Fruit fly (Drosophila melanogaster) whole organism, pupa: ENCODE results near the gene CG14034.

ENCODE experiments used
- CG10348 ChIP-seq: fragments of 200-800 bp; sonication (Bioruptor generic); IDR thresholded peaks from 2 replicates; pipeline ENCODE4 v1.3.6; 2022; ENCODE audit warnings: missing biosample characterization, missing genetic modification characterization
- CG12605 ChIP-seq: fragments of 200-800 bp; sonication (Bioruptor generic); IDR thresholded peaks from 2 replicates; pipeline ENCODE4 v1.3.6; 2022; ENCODE audit warnings: missing biosample characterization, missing genetic modification characterization
- CG13204 ChIP-seq: fragments of 200-800 bp; sonication (Bioruptor generic); optimal IDR thresholded peaks from 2 replicates; lab custom pipeline; 2018; ENCODE audit warnings: missing biosample characterization, mild to moderate bottlenecking, missing genetic modification characterization, moderate library complexity
- CG14655 ChIP-seq: fragments of 200-800 bp; sonication (Bioruptor generic); optimal IDR thresholded peaks from 3 replicates; lab custom pipeline; 2017; ENCODE audit warnings: mild to moderate bottlenecking, missing biosample characterization, missing genetic modification reagents, missing genetic modification characterization
- CG15710 ChIP-seq: fragments of 200-800 bp; sonication (Bioruptor generic); optimal IDR thresholded peaks from 2 replicates; lab custom pipeline; 2018; ENCODE audit warnings: missing biosample characterization, mild to moderate bottlenecking, missing genetic modification characterization, moderate library complexity
- CG17806 ChIP-seq: fragments of 200-800 bp; sonication (Bioruptor generic); optimal IDR thresholded peaks from 2 replicates; lab custom pipeline; 2018; ENCODE audit warnings: missing biosample characterization, mild to moderate bottlenecking, missing genetic modification characterization, moderate library complexity
- CG32121 ChIP-seq: fragments of 200-800 bp; sonication (Bioruptor generic); IDR thresholded peaks from 2 replicates; pipeline ENCODE4 v1.3.6; 2022; ENCODE audit warnings: missing biosample characterization, missing genetic modification characterization
- CG34367 ChIP-seq: fragments of 200-800 bp; sonication (Bioruptor generic); optimal IDR thresholded peaks from 2 replicates; lab custom pipeline; 2018; ENCODE audit warnings: missing biosample characterization, mild to moderate bottlenecking, missing genetic modification characterization
- CG4496 ChIP-seq: fragments of 200-800 bp; sonication (Bioruptor generic); IDR thresholded peaks from 3 replicates; pipeline ENCODE4 v1.3.6; 2022; ENCODE audit warnings: missing biosample characterization, missing genetic modification characterization
- CG8159 ChIP-seq: fragments of 200-800 bp; sonication (Bioruptor generic); optimal IDR thresholded peaks from 3 replicates; lab custom pipeline; 2018; ENCODE audit warnings: missing biosample characterization, mild to moderate bottlenecking, missing genetic modification characterization, moderate library complexity
- CG8301 ChIP-seq: fragments of 200-800 bp; sonication (Bioruptor generic); optimal IDR thresholded peaks from 2 replicates; lab custom pipeline; 2018; ENCODE audit warnings: missing biosample characterization, mild to moderate bottlenecking, missing genetic modification characterization
- CG9948 ChIP-seq: fragments of 200-800 bp; sonication (Bioruptor generic); optimal IDR thresholded peaks from 2 replicates; lab custom pipeline; 2018; ENCODE audit warnings: missing biosample characterization, mild to moderate bottlenecking, missing genetic modification characterization, moderate library complexity
- D1 ChIP-seq: fragments of 200-800 bp; sonication (Bioruptor generic); optimal IDR thresholded peaks from 2 replicates; lab custom pipeline; 2018; ENCODE audit warnings: missing biosample characterization, mild to moderate bottlenecking, missing genetic modification characterization, moderate library complexity
- EcR ChIP-seq: fragments of 200-800 bp; sonication (Bioruptor generic); optimal IDR thresholded peaks from 3 replicates; lab custom pipeline; 2019; ENCODE audit warnings: missing biosample characterization, missing genetic modification characterization, mild to moderate bottlenecking, moderate library complexity, missing genetic modification reagents
- Ets98B ChIP-seq: fragments of 200-800 bp; sonication (Bioruptor generic); IDR thresholded peaks from 2 replicates; pipeline ENCODE4 v1.3.6; 2022; ENCODE audit warnings: missing biosample characterization, missing genetic modification characterization
- Pif1A ChIP-seq: fragments of 200-800 bp; sonication (Bioruptor generic); optimal IDR thresholded peaks from 3 replicates; lab custom pipeline; 2016; ENCODE audit warnings: missing biosample characterization, missing genetic modification characterization
- Pif1B ChIP-seq: fragments of 200-800 bp; sonication (Bioruptor generic); optimal IDR thresholded peaks from 3 replicates; lab custom pipeline; 2016; ENCODE audit warnings: missing biosample characterization, missing genetic modification characterization
- Snoo ChIP-seq: fragments of 200-800 bp; sonication (Bioruptor generic); optimal IDR thresholded peaks from 3 replicates; lab custom pipeline; 2017; ENCODE audit warnings: missing biosample characterization, mild to moderate bottlenecking, missing genetic modification characterization, inconsistent platforms
- fd96Ca ChIP-seq: fragments of 200-800 bp; sonication (Bioruptor generic); IDR thresholded peaks from 3 replicates; pipeline ENCODE4 v1.3.6; 2022; ENCODE audit warnings: missing biosample characterization, missing genetic modification characterization
- gl ChIP-seq: fragments of 200-800 bp; sonication (Bioruptor generic); optimal IDR thresholded peaks from 2 replicates; lab custom pipeline; 2018; ENCODE audit warnings: missing biosample characterization, mild to moderate bottlenecking, missing genetic modification characterization
- rn ChIP-seq: fragments of 200-800 bp; sonication (Bioruptor generic); IDR thresholded peaks from 2 replicates; pipeline ENCODE4 v1.3.6; 2022; ENCODE audit warnings: missing biosample characterization, missing genetic modification characterization

Gene CG14034

DNA sequence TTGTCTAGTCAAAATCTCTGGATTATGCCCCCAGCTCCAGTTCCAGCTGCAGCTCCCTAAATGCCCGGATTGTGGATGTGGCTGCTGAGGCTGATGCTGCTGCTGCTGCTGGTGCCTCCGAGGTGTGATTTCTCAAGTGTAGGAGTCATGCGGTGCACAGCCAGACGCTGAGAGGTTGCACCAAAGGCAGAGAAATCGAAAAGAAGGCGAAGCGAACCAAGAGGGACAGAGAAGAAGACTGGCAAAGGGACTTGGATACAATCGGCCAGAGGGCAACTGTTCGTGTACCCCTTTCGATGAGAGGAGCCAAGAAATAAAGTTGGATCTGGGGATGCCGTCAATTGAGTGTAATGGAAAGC is 22.2 kb upstream of the CG14034 start:
- TF ChIP-seq CG13204 (peak; percentile 43), EcR (GFP tag; lab: Kevin White, UChicago) (peak; percentile 38), Ets98B (GFP tag; lab: Robert Waterston, UW) (no peak), CG8301 (tag; lab: Kevin White, UChicago) (no peak)
- TF ChIP-seq, all 21 proteins: peak for 2

DNA sequence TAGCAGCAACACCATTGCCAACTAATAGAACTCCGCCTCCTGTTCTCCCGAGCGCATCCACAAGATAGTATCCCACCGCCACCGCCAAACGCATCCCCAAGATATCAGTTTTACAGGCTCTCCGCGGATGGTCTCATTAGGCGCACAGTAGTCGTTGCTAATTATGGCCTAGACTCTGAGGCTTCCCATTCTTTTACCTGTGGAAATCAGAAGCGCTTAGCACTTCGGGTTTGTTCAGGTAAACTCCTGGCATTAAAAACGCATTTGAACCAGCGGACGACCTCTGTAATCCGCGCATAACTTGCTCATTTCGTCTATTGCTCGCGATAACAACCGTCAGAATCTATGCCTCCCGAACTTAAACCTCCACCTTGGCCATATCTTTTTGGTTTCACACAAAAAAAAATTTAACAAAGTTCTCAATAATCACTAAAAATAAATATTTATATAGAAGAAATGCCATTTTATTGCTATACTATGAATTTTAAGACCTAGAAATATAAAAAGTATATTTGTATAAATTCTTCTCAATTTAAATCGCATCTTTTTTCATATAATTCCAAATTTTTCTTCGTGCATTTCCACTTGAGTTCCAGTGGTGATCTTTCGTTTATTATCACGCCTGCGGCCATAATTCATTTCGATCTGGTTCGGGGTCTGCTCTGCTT is 21.7 kb upstream of the CG14034 start:
- TF ChIP-seq CG32121 (GFP tag; lab: Robert Waterston, UW): no peak
- no peak for TF ChIP-seq CG10348 (GFP tag; lab: Robert Waterston, UW)
- no peak for TF ChIP-seq Ets98B (GFP tag; lab: Robert Waterston, UW)
- peak; percentile 61 for TF ChIP-seq CG15710 (tag; lab: Kevin White, UChicago)
- no peak for TF ChIP-seq gl (tag; lab: Kevin White, UChicago)
- no peak for TF ChIP-seq D1
- TF ChIP-seq EcR (GFP tag; lab: Kevin White, UChicago): no peak
- no peak for TF ChIP-seq CG13204
- no peak for TF ChIP-seq Snoo (tag; lab: Kevin White, UChicago)
- TF ChIP-seq CG9948 (tag; lab: Kevin White, UChicago): peak; percentile 57
- no peak for TF ChIP-seq CG14655 (GFP tag; lab: Kevin White, UChicago)
- TF ChIP-seq Pif1A (GFP tag; lab: Kevin White, UChicago): peak; percentile 12
- TF ChIP-seq CG8301 (tag; lab: Kevin White, UChicago): peak; percentile 6
- TF ChIP-seq Pif1B: no peak
- no peak for TF ChIP-seq fd96Ca (GFP tag; lab: Robert Waterston, UW)
- peak; percentile 56 for TF ChIP-seq CG17806 (tag; lab: Kevin White, UChicago)
- peak; percentile 71 for TF ChIP-seq CG8159 (tag; lab: Kevin White, UChicago)
- TF ChIP-seq CG12605 (GFP tag; lab: Robert Waterston, UW): no peak
- no peak for TF ChIP-seq CG4496 (GFP tag; lab: Robert Waterston, UW)
- no peak for TF ChIP-seq rn (GFP tag; lab: Robert Waterston, UW)
- TF ChIP-seq CG34367 (tag; lab: Kevin White, UChicago): peak; percentile 1

DNA sequence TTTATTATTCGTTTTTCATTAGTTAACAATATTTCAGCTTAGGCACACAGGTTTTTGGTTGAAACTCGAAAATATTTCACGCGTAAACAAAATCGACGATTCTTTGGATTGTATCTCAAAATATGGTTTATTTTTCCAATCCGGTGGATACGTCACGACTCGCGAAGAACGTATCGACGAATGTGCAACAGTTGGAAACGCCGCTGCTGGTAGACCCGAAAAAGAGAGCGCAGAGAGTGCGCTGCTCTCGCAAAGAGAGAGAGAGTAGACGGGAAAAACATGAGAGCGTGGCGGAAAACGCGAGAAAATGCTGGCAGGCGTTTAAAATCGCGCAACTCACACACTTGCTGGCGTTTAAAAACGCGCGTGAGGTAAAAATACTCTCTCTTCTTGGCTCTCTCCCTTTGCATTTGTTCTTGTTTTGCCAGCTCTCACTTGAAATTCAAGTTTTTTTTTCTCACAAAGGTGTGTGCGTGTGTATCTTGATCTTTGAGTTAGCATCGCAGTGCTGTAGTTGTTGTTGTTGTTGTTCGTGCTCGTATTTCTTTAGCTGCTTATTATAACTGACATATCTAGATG is 20.9 kb upstream of the CG14034 start:
- TF ChIP-seq CG4496 (GFP tag; lab: Robert Waterston, UW): no peak; the same call in 2 of the 3 replicates
- no peak for TF ChIP-seq CG10348 (GFP tag; lab: Robert Waterston, UW)
- peak; percentile 25 for TF ChIP-seq CG14655 (GFP tag; lab: Kevin White, UChicago)
- TF ChIP-seq D1: no peak
- peak; percentile 21 for TF ChIP-seq CG15710 (tag; lab: Kevin White, UChicago)
- peak; percentile 61 for TF ChIP-seq EcR (GFP tag; lab: Kevin White, UChicago)
- TF ChIP-seq CG32121 (GFP tag; lab: Robert Waterston, UW): peak; percentile 51; the same call in 1 of the 2 replicates
- peak; percentile 50 for TF ChIP-seq Pif1B
- no peak for TF ChIP-seq CG34367 (tag; lab: Kevin White, UChicago)
- no peak for TF ChIP-seq CG17806 (tag; lab: Kevin White, UChicago)
- TF ChIP-seq Snoo (tag; lab: Kevin White, UChicago): peak; percentile 34
- TF ChIP-seq CG8159 (tag; lab: Kevin White, UChicago): peak; percentile 39
- peak; percentile 86 for TF ChIP-seq CG12605 (GFP tag; lab: Robert Waterston, UW)
- TF ChIP-seq CG9948 (tag; lab: Kevin White, UChicago): no peak
- TF ChIP-seq Pif1A (GFP tag; lab: Kevin White, UChicago): peak; percentile 62
- no peak for TF ChIP-seq CG8301 (tag; lab: Kevin White, UChicago)
- peak; percentile 66 for TF ChIP-seq Ets98B (GFP tag; lab: Robert Waterston, UW)
- peak; percentile 55 for TF ChIP-seq fd96Ca (GFP tag; lab: Robert Waterston, UW)
- peak; percentile 9 for TF ChIP-seq CG13204
- TF ChIP-seq gl (tag; lab: Kevin White, UChicago): peak; percentile 38
- TF ChIP-seq rn (GFP tag; lab: Robert Waterston, UW): no peak

DNA sequence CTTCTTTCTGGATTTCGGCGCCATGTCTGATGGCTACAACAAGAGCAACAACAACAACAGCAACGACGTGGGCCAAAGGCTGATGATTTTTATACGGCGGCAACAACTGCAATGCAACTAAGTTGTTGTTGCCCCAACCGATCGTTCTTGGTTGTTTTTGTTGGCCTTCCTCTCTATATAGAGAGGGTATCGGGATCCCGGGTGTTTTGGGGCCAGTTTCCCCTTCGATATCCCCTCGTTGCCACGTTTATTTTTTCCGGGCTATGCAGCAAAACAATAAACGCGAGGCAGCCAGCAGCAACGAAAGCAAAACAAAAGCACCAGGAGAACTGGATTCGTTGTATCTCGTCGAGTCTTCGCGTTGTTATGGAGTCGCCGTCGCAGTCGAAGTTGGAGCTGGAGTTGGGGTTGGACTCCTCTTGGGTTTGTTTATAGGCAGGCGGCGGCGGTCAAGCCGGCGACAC is 20.0 kb upstream of the CG14034 start:
- TF ChIP-seq Pif1B: peak; percentile 3
- peak; percentile 47 for TF ChIP-seq EcR (GFP tag; lab: Kevin White, UChicago)
- TF ChIP-seq Pif1A (GFP tag; lab: Kevin White, UChicago): no peak
- TF ChIP-seq CG12605 (GFP tag; lab: Robert Waterston, UW): no peak
- TF ChIP-seq CG34367 (tag; lab: Kevin White, UChicago): no peak
- TF ChIP-seq CG8159 (tag; lab: Kevin White, UChicago): no peak
- TF ChIP-seq CG32121 (GFP tag; lab: Robert Waterston, UW): no peak
- peak; percentile 89 for TF ChIP-seq CG13204
- TF ChIP-seq fd96Ca (GFP tag; lab: Robert Waterston, UW): no peak
- TF ChIP-seq Ets98B (GFP tag; lab: Robert Waterston, UW): no peak
- no peak for TF ChIP-seq CG10348 (GFP tag; lab: Robert Waterston, UW)
- 0 out of 3 replicates have a peak, but pooled peaks have one; percentile 51 for TF ChIP-seq CG4496 (GFP tag; lab: Robert Waterston, UW)
- TF ChIP-seq CG15710 (tag; lab: Kevin White, UChicago): peak; percentile 17
- no peak for TF ChIP-seq CG8301 (tag; lab: Kevin White, UChicago)
- TF ChIP-seq CG14655 (GFP tag; lab: Kevin White, UChicago): peak; percentile 38
- TF ChIP-seq rn (GFP tag; lab: Robert Waterston, UW): no peak
- no peak for TF ChIP-seq CG9948 (tag; lab: Kevin White, UChicago)
- TF ChIP-seq D1: no peak
- TF ChIP-seq gl (tag; lab: Kevin White, UChicago): peak; percentile 42
- TF ChIP-seq Snoo (tag; lab: Kevin White, UChicago): no peak
- TF ChIP-seq CG17806 (tag; lab: Kevin White, UChicago): no peak
